Fruit fly (Drosophila melanogaster): ENCODE results near the gene CG8607.
A peak's percentile ranks its signal among the peaks of the same experiment; 100 is the strongest.

CG8607 gene

dm6 chr3L:7347984-7348631 lies 28.2 kb downstream of the CG8607 start, which contains the start of the genes Srp19 and qm (continued):
- no peak for TF ChIP-seq Awh (GFP tag; IDR thresholded peaks at IDR 0.05)
- no peak for TF ChIP-seq run (tag; optimal IDR thresholded peaks at IDR 0.05)
- TF ChIP-seq chif (GFP tag; optimal IDR thresholded peaks at IDR 0.05) = peak in 1 of 2 experiments; percentile 57
- peak; percentile 78 for TF ChIP-seq vvl (GFP tag; IDR thresholded peaks at IDR 0.05)
- no peak for TF ChIP-seq CG8765 (GFP tag; IDR thresholded peaks at IDR 0.05)
- TF ChIP-seq Antp (GFP tag; optimal IDR thresholded peaks at IDR 0.05) = peak; percentile 60
- peak; percentile 16 for TF ChIP-seq CHES-1-like (GFP tag; optimal IDR thresholded peaks at IDR 0.05)
- TF ChIP-seq CG34376 (GFP tag; optimal IDR thresholded peaks at IDR 0.05) = peak; percentile 41
- TF ChIP-seq CG10147 (GFP tag; optimal IDR thresholded peaks at IDR 0.05) = no peak
- TF ChIP-seq Nf-YB (GFP tag; optimal IDR thresholded peaks at IDR 0.05) = peak; percentile 39
- TF ChIP-seq al (GFP tag; IDR thresholded peaks at IDR 0.05) = peak; percentile 56; the same call in 1 of the 2 replicates
- TF ChIP-seq pzg (GFP tag; optimal IDR thresholded peaks at IDR 0.05) = peak; percentile 66
- TF ChIP-seq CG1233 (GFP tag; optimal IDR thresholded peaks at IDR 0.05) = peak; percentile 39
- TF ChIP-seq CG4707 (GFP tag; optimal IDR thresholded peaks at IDR 0.05) = no peak
- no peak for TF ChIP-seq CG7271 (tag; optimal IDR thresholded peaks at IDR 0.05)
- TF ChIP-seq jigr1 (GFP tag; IDR thresholded peaks at IDR 0.05) = no peak
- peak; percentile 5 for TF ChIP-seq CG1647 (GFP tag; optimal IDR thresholded peaks at IDR 0.05)
- TF ChIP-seq CG4282 (GFP tag; optimal IDR thresholded peaks at IDR 0.05) = no peak
- no peak for TF ChIP-seq croc (GFP tag; conservative IDR thresholded peaks at IDR 0.05)
- TF ChIP-seq kni (GFP tag; optimal IDR thresholded peaks at IDR 0.05) = peak; percentile 53
- TF ChIP-seq ftz-f1 (GFP tag; optimal IDR thresholded peaks at IDR 0.05) = peak; percentile 87
- TF ChIP-seq Sox100B (GFP tag; optimal IDR thresholded peaks at IDR 0.05) = no peak
- peak; percentile 11; the same call in 1 of the 2 replicates for TF ChIP-seq wor (GFP tag; IDR thresholded peaks at IDR 0.05)
- peak; percentile 22 for TF ChIP-seq gsb-n (tag; optimal IDR thresholded peaks at IDR 0.05)
- TF ChIP-seq shn (GFP tag; optimal IDR thresholded peaks at IDR 0.05) = peak; percentile 23
- peak; percentile 26 for TF ChIP-seq CG4854 (GFP tag; optimal IDR thresholded peaks at IDR 0.05)
- TF ChIP-seq Dfd (GFP tag; optimal IDR thresholded peaks at IDR 0.05) = no peak
- peak; percentile 27 for TF ChIP-seq CG5245 (GFP tag; optimal IDR thresholded peaks at IDR 0.05)
- peak; percentile 61 for TF ChIP-seq maf-S (GFP tag; optimal IDR thresholded peaks at IDR 0.05)
- TF ChIP-seq CG12659 (GFP tag; optimal IDR thresholded peaks at IDR 0.05) = peak; percentile 63
- peak; percentile 29; the same call in 1 of the 3 replicates for TF ChIP-seq Optix (GFP tag; IDR thresholded peaks at IDR 0.05)
- peak; percentile 61 for TF ChIP-seq ems (GFP tag; optimal IDR thresholded peaks at IDR 0.05)
- peak; percentile 19 for TF ChIP-seq Elba2 (GFP tag; optimal IDR thresholded peaks at IDR 0.05)
- no peak for TF ChIP-seq D19A (tag; optimal IDR thresholded peaks at IDR 0.05)
- TF ChIP-seq h (optimal IDR thresholded peaks at IDR 0.05) = no peak
- peak; percentile 34; the same call in 1 of the 2 replicates for TF ChIP-seq CG6272 (GFP tag; IDR thresholded peaks at IDR 0.05)
- TF ChIP-seq Chrac-16 (GFP tag; optimal IDR thresholded peaks at IDR 0.05) = peak; percentile 34
- TF ChIP-seq CG43689 (GFP tag; IDR thresholded peaks at IDR 0.05) = no peak
- TF ChIP-seq fru (optimal IDR thresholded peaks at IDR 0.05) = no peak
- TF ChIP-seq Gug (GFP tag; IDR thresholded peaks at IDR 0.05) = peak; percentile 24; the same call in 1 of the 4 replicates
- no peak for TF ChIP-seq CG1832 (GFP tag; optimal IDR thresholded peaks at IDR 0.05)
- peak; percentile 26 for TF ChIP-seq pros (GFP tag; optimal IDR thresholded peaks at IDR 0.05)
- TF ChIP-seq trh (GFP tag; optimal IDR thresholded peaks at IDR 0.05) = no peak
- TF ChIP-seq cas (GFP tag; IDR thresholded peaks at IDR 0.05) = peak; percentile 14; the same call in 1 of the 2 replicates
- TF ChIP-seq Ssrp (tag; optimal IDR thresholded peaks at IDR 0.05) = no peak
- no peak for TF ChIP-seq CG9876 (GFP tag; optimal IDR thresholded peaks at IDR 0.05)
- peak; percentile 6 for TF ChIP-seq Dip3 (GFP tag; optimal IDR thresholded peaks at IDR 0.05)
- peak; percentile 13 for TF ChIP-seq CG12744 (GFP tag; optimal IDR thresholded peaks at IDR 0.05)
- TF ChIP-seq CrebB (tag; optimal IDR thresholded peaks at IDR 0.05) = no peak
- no peak for TF ChIP-seq CG10431 (GFP tag; optimal IDR thresholded peaks at IDR 0.05)
- TF ChIP-seq CG7745 (tag; optimal IDR thresholded peaks at IDR 0.05) = no peak
